Worm (Caenorhabditis elegans) whole organism, L1 larva: ENCODE results near the gene swt-5.

Experiments
- C34B4.2 ChIP-seq: sonication (generic microtip); optimal IDR thresholded peaks from 2 replicates; lab custom pipeline; 2017; ENCODE audit warnings: mild to moderate bottlenecking, missing genetic modification characterization, missing compliant biosample characterization
- F16B12.6 ChIP-seq: fragments of 150-350 bp; optimal IDR thresholded peaks from 2 replicates; lab custom pipeline; 2014; ENCODE audit warnings: missing biosample characterization, missing genetic modification characterization
- ama-1 ChIP-seq: fragments of 150-350 bp; optimal IDR thresholded peaks from 2 replicates; lab custom pipeline; 2014
- ceh-88 ChIP-seq: fragments of 200-800 bp; sonication (Bioruptor generic); IDR thresholded peaks from 2 replicates; pipeline ENCODE4 v1.3.6; 2022; ENCODE audit warnings: missing genetic modification characterization, missing compliant biosample characterization
- ces-1 ChIP-seq: fragments of 150-350 bp; optimal IDR thresholded peaks from 2 replicates; lab custom pipeline; 2014; ENCODE audit warnings: missing biosample characterization, missing genetic modification reagents, missing genetic modification characterization
- dpl-1 ChIP-seq, 3 experiments: fragments of 150-350 bp in 2 of 3; sonication (generic microtip) in 1 of 3; optimal IDR thresholded peaks; 2 replicates each; lab custom pipeline; 2014 to 2017; ENCODE audit warnings: missing biosample characterization in 3 of 3, missing genetic modification characterization in 3 of 3, missing genetic modification reagents in 3 of 3
- dsc-1 ChIP-seq: sonication (generic microtip); optimal IDR thresholded peaks from 2 replicates; lab custom pipeline; 2016; ENCODE audit warnings: mild to moderate bottlenecking, missing genetic modification characterization, missing compliant biosample characterization
- efl-3 ChIP-seq: fragments of 200-800 bp; sonication (Bioruptor generic); optimal IDR thresholded peaks from 2 replicates; lab custom pipeline; 2018; ENCODE audit warnings: mild to moderate bottlenecking, missing genetic modification characterization, missing compliant biosample characterization
- egl-27 ChIP-seq, 2 experiments: fragments of 150-350 bp in 1 of 2; sonication (generic microtip); optimal IDR thresholded peaks; 3 replicates each; lab custom pipeline; 2017 to 2018; ENCODE audit warnings: missing biosample characterization in 2 of 2, missing genetic modification characterization in 2 of 2, missing genetic modification reagents in 2 of 2
- elt-2 ChIP-seq: sonication (generic microtip); optimal IDR thresholded peaks from 2 replicates; lab custom pipeline; 2016; ENCODE audit warnings: missing genetic modification characterization, mild to moderate bottlenecking, inconsistent platforms, missing compliant biosample characterization, missing genetic modification reagents
- fkh-10 ChIP-seq: sonication (generic microtip); optimal IDR thresholded peaks from 2 replicates; lab custom pipeline; 2017; ENCODE audit warnings: missing biosample characterization, missing genetic modification reagents, missing genetic modification characterization
- fkh-4 ChIP-seq: sonication (generic microtip); optimal IDR thresholded peaks from 2 replicates; lab custom pipeline; 2016; ENCODE audit warnings: missing compliant biosample characterization, missing genetic modification characterization, borderline replicate concordance
- fkh-8 ChIP-seq: sonication (generic microtip); optimal IDR thresholded peaks from 2 replicates; lab custom pipeline; 2016; ENCODE audit warnings: mild to moderate bottlenecking, missing genetic modification characterization, missing compliant biosample characterization
- fos-1 ChIP-seq: fragments of 150-350 bp; optimal IDR thresholded peaks from 2 replicates; lab custom pipeline; 2014; ENCODE audit warnings: missing biosample characterization, missing genetic modification characterization
- grh-1 ChIP-seq: fragments of 200-800 bp; sonication (Bioruptor generic); IDR thresholded peaks from 2 replicates; pipeline ENCODE4 v1.3.6; 2022; ENCODE audit warnings: missing genetic modification reagents, missing genetic modification characterization, missing compliant biosample characterization
- hlh-17 ChIP-seq: fragments of 200-800 bp; sonication (Bioruptor generic); optimal IDR thresholded peaks from 2 replicates; lab custom pipeline; 2018; ENCODE audit warnings: missing genetic modification characterization, mild to moderate bottlenecking, missing compliant biosample characterization, moderate library complexity, borderline replicate concordance
- hlh-4 ChIP-seq: sonication (generic microtip); optimal IDR thresholded peaks from 2 replicates; lab custom pipeline; 2016; ENCODE audit warnings: mild to moderate bottlenecking, missing genetic modification characterization, missing compliant biosample characterization
- hpl-2 ChIP-seq: fragments of 150-350 bp; optimal IDR thresholded peaks from 2 replicates; lab custom pipeline; 2014; ENCODE audit warnings: missing biosample characterization, missing genetic modification reagents, missing genetic modification characterization
- irx-1 ChIP-seq: sonication (generic microtip); optimal IDR thresholded peaks from 2 replicates; lab custom pipeline; 2016; ENCODE audit warnings: missing genetic modification characterization, missing compliant biosample characterization
- lin-14 ChIP-seq: fragments of 200-800 bp; sonication (Bioruptor generic); optimal IDR thresholded peaks from 2 replicates; lab custom pipeline; 2018; ENCODE audit warnings: mild to moderate bottlenecking, missing genetic modification characterization, moderate library complexity, missing compliant biosample characterization
- lin-15B ChIP-seq: fragments of 150-350 bp; sonication (generic microtip); optimal IDR thresholded peaks from 3 replicates; lab custom pipeline; 2014; ENCODE audit warnings: missing biosample characterization, missing genetic modification characterization
- lin-35 ChIP-seq, 2 experiments: fragments of 150-350 bp; optimal IDR thresholded peaks; 2 replicates each; lab custom pipeline; 2014; ENCODE audit warnings: missing biosample characterization in 2 of 2, missing genetic modification characterization in 2 of 2, missing genetic modification reagents in 2 of 2
- lir-3 ChIP-seq: sonication (generic microtip); optimal IDR thresholded peaks from 2 replicates; lab custom pipeline; 2016; ENCODE audit warnings: mild to moderate bottlenecking, missing genetic modification characterization, moderate library complexity, missing compliant biosample characterization; ENCODE audit not compliant: poor library complexity
- lsy-2 ChIP-seq, 2 experiments: fragments of 150-350 bp; optimal IDR thresholded peaks; 2 replicates each; lab custom pipeline; 2014; ENCODE audit warnings: missing biosample characterization in 2 of 2, missing genetic modification characterization in 2 of 2
- mdl-1 ChIP-seq, 2 experiments: fragments of 150-350 bp; optimal IDR thresholded peaks; 2 replicates each; lab custom pipeline; 2014 to 2017; ENCODE audit warnings: missing biosample characterization in 2 of 2, missing genetic modification characterization in 2 of 2, inconsistent platforms in 1 of 2
- mep-1 ChIP-seq: fragments of 150-350 bp; optimal IDR thresholded peaks from 2 replicates; lab custom pipeline; 2014; ENCODE audit warnings: missing biosample characterization, missing genetic modification characterization
- nhr-11 ChIP-seq: fragments of 150-350 bp; optimal IDR thresholded peaks from 2 replicates; lab custom pipeline; 2014; ENCODE audit warnings: missing biosample characterization, missing genetic modification characterization
- nhr-12 ChIP-seq: sonication (generic microtip); optimal IDR thresholded peaks from 2 replicates; lab custom pipeline; 2017; ENCODE audit warnings: missing biosample characterization, missing genetic modification characterization
- nhr-19 ChIP-seq: fragments of 200-800 bp; sonication (Bioruptor generic); conservative IDR thresholded peaks from 2 replicates; pipeline ENCODE4 v1.3.6; 2022; ENCODE audit warnings: missing genetic modification characterization, missing compliant biosample characterization
- nhr-237 ChIP-seq: fragments of 150-350 bp; optimal IDR thresholded peaks from 2 replicates; lab custom pipeline; 2014; ENCODE audit warnings: missing biosample characterization, missing genetic modification characterization
- nhr-84 ChIP-seq: sonication (generic microtip); optimal IDR thresholded peaks from 2 replicates; lab custom pipeline; 2017; ENCODE audit warnings: missing biosample characterization, missing genetic modification characterization
- nhr-90 ChIP-seq: sonication (generic microtip); optimal IDR thresholded peaks from 2 replicates; lab custom pipeline; 2016; ENCODE audit warnings: mild to moderate bottlenecking, missing genetic modification characterization, missing compliant biosample characterization; ENCODE audit not compliant: poor library complexity
- pax-3 ChIP-seq: fragments of 200-800 bp; sonication (Bioruptor generic); optimal IDR thresholded peaks from 2 replicates; lab custom pipeline; 2018; ENCODE audit warnings: mild to moderate bottlenecking, missing genetic modification characterization, moderate library complexity, missing compliant biosample characterization
- rnt-1 ChIP-seq: sonication (generic microtip); optimal IDR thresholded peaks from 2 replicates; lab custom pipeline; 2016; ENCODE audit warnings: mild to moderate bottlenecking, missing genetic modification characterization, moderate library complexity, missing compliant biosample characterization
- snpc-4 ChIP-seq: fragments of 150-350 bp; optimal IDR thresholded peaks from 2 replicates; lab custom pipeline; 2014; ENCODE audit warnings: missing biosample characterization, missing genetic modification characterization
- snu-23 ChIP-seq: sonication (generic microtip); optimal IDR thresholded peaks from 2 replicates; lab custom pipeline; 2016; ENCODE audit warnings: missing genetic modification characterization, missing compliant biosample characterization
- sox-4 ChIP-seq: sonication (generic microtip); optimal IDR thresholded peaks from 2 replicates; lab custom pipeline; 2016; ENCODE audit warnings: missing genetic modification characterization, missing compliant biosample characterization
- swsn-7 ChIP-seq: sonication (generic microtip); optimal IDR thresholded peaks from 2 replicates; lab custom pipeline; 2016; ENCODE audit warnings: missing genetic modification characterization, missing compliant biosample characterization
- tbx-2 ChIP-seq: sonication (generic microtip); optimal IDR thresholded peaks from 2 replicates; lab custom pipeline; 2016; ENCODE audit warnings: missing genetic modification characterization, missing compliant biosample characterization
- tlp-1 ChIP-seq: fragments of 150-350 bp; optimal IDR thresholded peaks from 2 replicates; lab custom pipeline; 2014; ENCODE audit warnings: missing biosample characterization, missing genetic modification characterization
- vab-15 ChIP-seq: sonication (generic microtip); optimal IDR thresholded peaks from 2 replicates; lab custom pipeline; 2017; ENCODE audit warnings: missing genotype, mild to moderate bottlenecking, missing genetic modification characterization, missing compliant biosample characterization
- zag-1 ChIP-seq: fragments of 150-350 bp; optimal IDR thresholded peaks from 2 replicates; lab custom pipeline; 2014; ENCODE audit warnings: missing biosample characterization, missing genetic modification characterization
- zip-4 ChIP-seq: fragments of 200-800 bp; sonication (Bioruptor generic); optimal IDR thresholded peaks from 2 replicates; lab custom pipeline; 2018; ENCODE audit warnings: mild to moderate bottlenecking, missing genetic modification characterization, moderate library complexity, missing compliant biosample characterization
- ztf-11 ChIP-seq, 2 experiments: sonication (generic microtip); optimal IDR thresholded peaks; 2 replicates each; lab custom pipeline; 2016 to 2017; ENCODE audit warnings: missing genetic modification characterization in 2 of 2, missing biosample characterization in 1 of 2, missing compliant biosample characterization in 1 of 2
- ztf-4 ChIP-seq: fragments of 150-350 bp; optimal IDR thresholded peaks from 2 replicates; lab custom pipeline; 2014; ENCODE audit warnings: missing biosample characterization, missing genetic modification characterization

swt-5 gene

ce11 chrV:9527337-9527736 is 26.1 kb downstream of the swt-5 start:
- no peak for TF ChIP-seq nhr-84 (tag; lab: Kevin White, UChicago)
- TF ChIP-seq zag-1 (tag; lab: Kevin White, UChicago), result no peak
- no peak for TF ChIP-seq fkh-8
- TF ChIP-seq swsn-7, result no peak
- TF ChIP-seq lir-3, result no peak
- TF ChIP-seq egl-27 (tag; optimal IDR thresholded peaks at IDR 0.05; lab: Kevin White, UChicago), result no peak
- no peak for TF ChIP-seq elt-2 (tag; lab: Kevin White, UChicago)
- no peak for TF ChIP-seq lsy-2 (tag; optimal IDR thresholded peaks at IDR 0.05; lab: Kevin White, UChicago)
- no peak for TF ChIP-seq irx-1 (tag; lab: Kevin White, UChicago)
- TF ChIP-seq ztf-4 (tag; lab: Kevin White, UChicago), result no peak

ce11 chrV:9527984-9528383 is 26.8 kb downstream of the swt-5 start:
- no peak for TF ChIP-seq ztf-11 (tag; optimal IDR thresholded peaks at IDR 0.05; lab: Kevin White, UChicago)
- TF ChIP-seq fkh-10 (GFP tag; lab: Kevin White, UChicago), result no peak
- no peak for TF ChIP-seq nhr-237 (tag; lab: Kevin White, UChicago)
- no peak for TF ChIP-seq vab-15 (tag; lab: Kevin White, UChicago)
- no peak for TF ChIP-seq efl-3 (GFP tag; lab: Kevin White, UChicago)
- TF ChIP-seq tlp-1 (tag; lab: Kevin White, UChicago), result no peak
- no peak for TF ChIP-seq grh-1
- no peak for TF ChIP-seq fkh-8
- no peak for TF ChIP-seq fos-1
- TF ChIP-seq C34B4.2 (tag; lab: Kevin White, UChicago), result no peak
- TF ChIP-seq mep-1 (tag; lab: Kevin White, UChicago), result no peak
- TF ChIP-seq lir-3, result no peak

ce11 chrV:9531477-9531876 is 30.3 kb downstream of the swt-5 start, which contains the start of the genes C50F4.10 and pfk-1.2:
Gene C50F4.10 (minus strand): TSS chrV:9531577.
Gene pfk-1.2 (plus strand): TSS chrV:9531801.
- TF ChIP-seq nhr-237 (tag; lab: Kevin White, UChicago) (no peak), snpc-4 (tag; lab: Kevin White, UChicago) (no peak), fos-1 (no peak), ceh-88 (GFP tag; lab: Robert Waterston, UW) (no peak), lin-15B (no peak), sox-4 (tag; lab: Kevin White, UChicago) (no peak), zag-1 (tag; lab: Kevin White, UChicago) (no peak), nhr-11 (tag; lab: Kevin White, UChicago) (no peak), hlh-4 (tag; lab: Kevin White, UChicago) (no peak), ztf-11 (tag; optimal IDR thresholded peaks at IDR 0.05; lab: Kevin White, UChicago) (no peak), tbx-2 (tag; lab: Kevin White, UChicago) (no peak), C34B4.2 (tag; lab: Kevin White, UChicago) (no peak)

ce11 chrV:9534621-9535020 is 33.4 kb downstream of the swt-5 start, which contains the start of gene tag-329:
Gene tag-329 (plus strand): TSS chrV:9534921.
- no peak for TF ChIP-seq hlh-17 (GFP tag; lab: Kevin White, UChicago)
- TF ChIP-seq snu-23, result no peak
- TF ChIP-seq nhr-12, result no peak

- TF ChIP-seq lin-14 (GFP tag; lab: Kevin White, UChicago) (peak; percentile 50), swsn-7 (peak; percentile 59), F16B12.6 (tag; lab: Kevin White, UChicago) (no peak), pax-3 (tag; lab: Kevin White, UChicago) (peak; percentile 32), rnt-1 (tag; lab: Kevin White, UChicago) (peak; percentile 93), ceh-88 (GFP tag; lab: Robert Waterston, UW) (no peak), hpl-2 (GFP tag; lab: Kevin White, UChicago) (no peak), snu-23 (peak; percentile 55), dpl-1 (GFP tag; optimal IDR thresholded peaks at IDR 0.05; lab: Kevin White, UChicago) (peak; percentile 20 to 65 (median 38)), zip-4 (GFP tag; lab: Kevin White, UChicago) (no peak), ces-1 (GFP tag; lab: Kevin White, UChicago) (no peak), ama-1 (no peak), dsc-1 (tag; lab: Kevin White, UChicago) (peak; percentile 61), fkh-4 (tag; lab: Kevin White, UChicago) (peak; percentile 64), lin-35 (GFP tag; optimal IDR thresholded peaks at IDR 0.05; lab: Kevin White, UChicago) (peak; percentile 29 to 33), mdl-1 (tag; optimal IDR thresholded peaks at IDR 0.05; lab: Kevin White, UChicago) (no peak), fkh-8 (peak; percentile 15), nhr-90 (tag; lab: Kevin White, UChicago) (peak; percentile 71), lsy-2 (tag; optimal IDR thresholded peaks at IDR 0.05; lab: Kevin White, UChicago) (peak in 1 of 2 experiments; percentile 61), irx-1 (tag; lab: Kevin White, UChicago) (peak; percentile 70), nhr-19 (GFP tag; lab: Robert Waterston, UW) (peak; percentile 42; the same call in 1 of the 2 replicates)
Measured at ce11 chrV:9536505-9536904, 35.3 kb downstream of the swt-5 start, which contains the start of gene C50F4.4. Gene C50F4.4 (plus strand): TSS chrV:9536771.
